Fruit fly (Drosophila melanogaster) whole organism, embryonic: Measurements from ENCODE around the gene CG44044.

Source experiments
- Aef1 ChIP-seq: fragments of 200-800 bp; sonication (Bioruptor generic); IDR thresholded peaks from 3 replicates; pipeline ENCODE4 v1.3.6; 2022; ENCODE audit warnings: missing biosample characterization, missing genetic modification characterization
- Asciz ChIP-seq: fragments of 200-800 bp; sonication (Bioruptor generic); optimal IDR thresholded peaks from 2 replicates; lab custom pipeline; 2017; ENCODE audit warnings: missing biosample characterization, mild to moderate bottlenecking, missing genetic modification characterization, missing genetic modification reagents
- Bgb ChIP-seq: fragments of 200-800 bp; sonication (Bioruptor generic); IDR thresholded peaks from 2 replicates; pipeline ENCODE4 v1.3.6; 2022; ENCODE audit warnings: missing biosample characterization, missing genetic modification characterization; ENCODE audit not compliant: partially characterized antibody
- CG10979 ChIP-seq: fragments of 200-800 bp; sonication (Bioruptor generic); optimal IDR thresholded peaks from 2 replicates; lab custom pipeline; 2018; ENCODE audit warnings: missing biosample characterization, mild to moderate bottlenecking, missing genetic modification characterization, moderate library complexity
- CG12236 ChIP-seq: fragments of 200-800 bp; sonication (Bioruptor generic); optimal IDR thresholded peaks from 2 replicates; lab custom pipeline; 2016; ENCODE audit warnings: missing biosample characterization, missing genetic modification characterization
- CG12391 ChIP-seq: fragments of 200-800 bp; sonication (Bioruptor generic); optimal IDR thresholded peaks from 3 replicates; lab custom pipeline; 2018; ENCODE audit warnings: missing biosample characterization, mild to moderate bottlenecking, missing genetic modification characterization, moderate library complexity
- CG12769 ChIP-seq: fragments of 200-800 bp; sonication (Bioruptor generic); optimal IDR thresholded peaks from 2 replicates; lab custom pipeline; 2019; ENCODE audit warnings: missing biosample characterization, mild to moderate bottlenecking, missing genetic modification characterization, moderate library complexity
- CG14860 ChIP-seq: fragments of 200-800 bp; sonication (Bioruptor generic); IDR thresholded peaks from 3 replicates; pipeline ENCODE4 v1.3.6; 2022; ENCODE audit warnings: missing biosample characterization, missing genetic modification characterization; ENCODE audit not compliant: partially characterized antibody
- CG1529 ChIP-seq: fragments of 200-800 bp; sonication (Bioruptor generic); optimal IDR thresholded peaks from 3 replicates; lab custom pipeline; 2018; ENCODE audit warnings: missing biosample characterization, missing genetic modification characterization
- CG15601 ChIP-seq: fragments of 200-800 bp; sonication (Bioruptor generic); optimal IDR thresholded peaks from 3 replicates; lab custom pipeline; 2019; ENCODE audit warnings: missing biosample characterization, mild to moderate bottlenecking, missing genetic modification characterization, moderate library complexity
- CG17328 ChIP-seq: fragments of 200-800 bp; sonication (Bioruptor generic); IDR thresholded peaks from 2 replicates; pipeline ENCODE4 v1.3.6; 2022; ENCODE audit warnings: missing biosample characterization, missing genetic modification characterization
- CG17568 ChIP-seq: fragments of 200-800 bp; sonication (Bioruptor generic); optimal IDR thresholded peaks from 2 replicates; lab custom pipeline; 2018; ENCODE audit warnings: missing biosample characterization, mild to moderate bottlenecking, missing genetic modification characterization, moderate library complexity
- CG17612 ChIP-seq: fragments of 200-800 bp; sonication (Bioruptor generic); IDR thresholded peaks from 2 replicates; pipeline ENCODE4 v1.3.6; 2022; ENCODE audit warnings: missing biosample characterization, missing genetic modification characterization
- CG17912 ChIP-seq: fragments of 200-800 bp; sonication (Bioruptor generic); optimal IDR thresholded peaks from 2 replicates; lab custom pipeline; 2018; ENCODE audit warnings: missing biosample characterization, mild to moderate bottlenecking, missing genetic modification characterization
- CG18262 ChIP-seq: fragments of 200-800 bp; optimal IDR thresholded peaks from 3 replicates; lab custom pipeline; 2019; ENCODE audit warnings: missing biosample characterization, mild to moderate bottlenecking, missing genetic modification characterization, moderate library complexity
- CG18476 ChIP-seq: fragments of 200-800 bp; sonication (Bioruptor generic); optimal IDR thresholded peaks from 2 replicates; lab custom pipeline; 2016; ENCODE audit warnings: missing biosample characterization, mild to moderate bottlenecking, missing genetic modification characterization
- CG2875 ChIP-seq: fragments of 200-800 bp; sonication (Bioruptor generic); optimal IDR thresholded peaks from 2 replicates; lab custom pipeline; 2017; ENCODE audit warnings: missing biosample characterization, mild to moderate bottlenecking, missing genetic modification characterization, missing genetic modification reagents
- CG33213 ChIP-seq: fragments of 200-800 bp; sonication (Bioruptor generic); optimal IDR thresholded peaks from 3 replicates; lab custom pipeline; 2016; ENCODE audit warnings: missing biosample characterization, missing genetic modification characterization
- CG3838 ChIP-seq: fragments of 200-800 bp; sonication (Bioruptor generic); optimal IDR thresholded peaks from 3 replicates; lab custom pipeline; 2016; ENCODE audit warnings: missing biosample characterization, missing genetic modification characterization
- CG3847 ChIP-seq: fragments of 200-800 bp; sonication (Bioruptor generic); IDR thresholded peaks from 2 replicates; pipeline ENCODE4 v1.3.6; 2022; ENCODE audit warnings: missing biosample characterization, missing genetic modification characterization
- CG4820 ChIP-seq: fragments of 200-800 bp; sonication (Bioruptor generic); optimal IDR thresholded peaks from 3 replicates; lab custom pipeline; 2016; ENCODE audit warnings: missing biosample characterization, missing genetic modification characterization
- CG6683 ChIP-seq: fragments of 200-800 bp; sonication (Bioruptor generic); optimal IDR thresholded peaks from 2 replicates; lab custom pipeline; 2017; ENCODE audit warnings: missing biosample characterization, mild to moderate bottlenecking, missing genetic modification characterization, missing genetic modification reagents
- CG7556 ChIP-seq: fragments of 200-800 bp; sonication (Bioruptor generic); optimal IDR thresholded peaks from 2 replicates; lab custom pipeline; 2017; ENCODE audit warnings: missing biosample characterization, mild to moderate bottlenecking, missing genetic modification characterization
- CoRest ChIP-seq: fragments of 200-800 bp; sonication (Bioruptor generic); optimal IDR thresholded peaks from 3 replicates; lab custom pipeline; 2018; ENCODE audit warnings: missing biosample characterization, mild to moderate bottlenecking, missing genetic modification characterization, moderate library complexity
- Dip3 ChIP-seq: fragments of 200-800 bp; sonication (Bioruptor generic); optimal IDR thresholded peaks from 3 replicates; lab custom pipeline; 2016; ENCODE audit warnings: missing biosample characterization, missing genetic modification characterization
- Fer1 ChIP-seq: fragments of 200-800 bp; sonication (Bioruptor generic); optimal IDR thresholded peaks from 2 replicates; lab custom pipeline; 2017; ENCODE audit warnings: missing biosample characterization, mild to moderate bottlenecking, missing genetic modification characterization
- GATAe ChIP-seq: fragments of 200-800 bp; sonication (Bioruptor generic); conservative IDR thresholded peaks from 2 replicates; pipeline ENCODE4 v1.3.6; 2022; ENCODE audit warnings: missing biosample characterization, missing genetic modification characterization
- Hr39 ChIP-seq: fragments of >200 bp; optimal IDR thresholded peaks from 2 replicates; lab custom pipeline; 2017
- Nf-YA ChIP-seq: fragments of 200-800 bp; sonication (Bioruptor generic); IDR thresholded peaks from 2 replicates; pipeline ENCODE4 v1.3.6; 2022; ENCODE audit warnings: missing biosample characterization, missing genetic modification characterization
- Nf-YC ChIP-seq: fragments of 200-800 bp; optimal IDR thresholded peaks from 3 replicates; lab custom pipeline; 2019; ENCODE audit warnings: missing biosample characterization, mild to moderate bottlenecking, missing genetic modification characterization, moderate library complexity
- PHDP ChIP-seq: fragments of 200-800 bp; sonication (Bioruptor generic); optimal IDR thresholded peaks from 3 replicates; lab custom pipeline; 2018; ENCODE audit warnings: missing biosample characterization, mild to moderate bottlenecking, missing genetic modification characterization, moderate library complexity
- Ravus ChIP-seq: fragments of 200-800 bp; sonication (Bioruptor generic); IDR thresholded peaks from 2 replicates; pipeline ENCODE4 v1.3.6; 2022; ENCODE audit warnings: missing biosample characterization, missing genetic modification characterization
- Sin3A ChIP-seq: fragments of >200 bp; optimal IDR thresholded peaks from 2 replicates; lab custom pipeline; 2018
- Sox100B ChIP-seq: fragments of 200-800 bp; sonication (Bioruptor generic); optimal IDR thresholded peaks from 3 replicates; lab custom pipeline; 2018; ENCODE audit warnings: missing biosample characterization, mild to moderate bottlenecking, missing genetic modification characterization
- Taf1 ChIP-seq: fragments of 200-800 bp; sonication (Bioruptor generic); IDR thresholded peaks from 2 replicates; pipeline ENCODE4 v1.3.6; 2022; ENCODE audit warnings: missing biosample characterization, missing genetic modification characterization
- bab2 ChIP-seq: fragments of 200-800 bp; sonication (Bioruptor generic); optimal IDR thresholded peaks from 2 replicates; lab custom pipeline; 2016; ENCODE audit warnings: missing biosample characterization, missing genetic modification characterization
- cas ChIP-seq: fragments of 200-800 bp; sonication (Bioruptor generic); IDR thresholded peaks from 2 replicates; pipeline ENCODE4 v1.3.6; 2022; ENCODE audit warnings: missing biosample characterization, missing genetic modification characterization
- chif ChIP-seq, 2 experiments: fragments of 200-800 bp; sonication (Bioruptor generic); optimal IDR thresholded peaks; 3 replicates each; lab custom pipeline; 2016; ENCODE audit warnings: missing biosample characterization in 2 of 2, missing genetic modification characterization in 2 of 2
- chm ChIP-seq: fragments of 200-800 bp; sonication (Bioruptor generic); IDR thresholded peaks from 2 replicates; pipeline ENCODE4 v1.3.6; 2022; ENCODE audit warnings: missing biosample characterization, missing genetic modification characterization
- ci ChIP-seq: fragments of 200-800 bp; sonication (Bioruptor generic); IDR thresholded peaks from 3 replicates; pipeline ENCODE4 v1.3.6; 2022; ENCODE audit warnings: missing biosample characterization, missing genetic modification characterization
- dmrt11E ChIP-seq: fragments of 200-800 bp; sonication (Bioruptor generic); optimal IDR thresholded peaks from 3 replicates; lab custom pipeline; 2018; ENCODE audit warnings: missing biosample characterization, mild to moderate bottlenecking, missing genetic modification characterization, moderate library complexity
- eve ChIP-seq, 2 experiments: fragments of >200 bp; optimal IDR thresholded peaks; 2 replicates each; lab custom pipeline; 2017; ENCODE audit warnings: missing biosample characterization in 2 of 2, missing genetic modification characterization in 2 of 2
- fd3F ChIP-seq: fragments of 200-800 bp; sonication (Bioruptor generic); optimal IDR thresholded peaks from 2 replicates; lab custom pipeline; 2018; ENCODE audit warnings: missing biosample characterization, mild to moderate bottlenecking, missing genetic modification characterization, moderate library complexity
- gcm2 ChIP-seq: fragments of 200-800 bp; sonication (Bioruptor generic); optimal IDR thresholded peaks from 2 replicates; lab custom pipeline; 2016; ENCODE audit warnings: missing biosample characterization, missing genetic modification characterization
- pzg ChIP-seq: fragments of 200-800 bp; sonication (Bioruptor generic); optimal IDR thresholded peaks from 3 replicates; lab custom pipeline; 2018; ENCODE audit warnings: missing biosample characterization, mild to moderate bottlenecking, missing genetic modification characterization, moderate library complexity
- rib ChIP-seq: fragments of 200-800 bp; sonication (Bioruptor generic); IDR thresholded peaks from 2 replicates; pipeline ENCODE4 v1.3.6; 2022; ENCODE audit warnings: missing biosample characterization, missing genetic modification characterization
- seq ChIP-seq: fragments of 200-800 bp; sonication (Bioruptor generic); IDR thresholded peaks from 2 replicates; pipeline ENCODE4 v1.3.6; 2022; ENCODE audit warnings: missing biosample characterization, missing genetic modification characterization
- so ChIP-seq: fragments of 200-800 bp; sonication (Bioruptor generic); IDR thresholded peaks from 3 replicates; pipeline ENCODE4 v1.3.6; 2022; ENCODE audit warnings: missing biosample characterization, missing genetic modification characterization
- sqz ChIP-seq: fragments of 200-800 bp; sonication (Bioruptor generic); optimal IDR thresholded peaks from 3 replicates; lab custom pipeline; 2018; ENCODE audit warnings: missing biosample characterization, mild to moderate bottlenecking, missing genetic modification characterization
- tin ChIP-seq: fragments of 200-800 bp; sonication (Bioruptor generic); optimal IDR thresholded peaks from 3 replicates; lab custom pipeline; 2016; ENCODE audit warnings: missing biosample characterization, missing genetic modification characterization
- z ChIP-seq: fragments of 200-800 bp; sonication (Bioruptor generic); IDR thresholded peaks from 3 replicates; pipeline ENCODE4 v1.3.6; 2022; ENCODE audit warnings: missing biosample characterization, missing genetic modification characterization

CG44044 gene

dm6 chr3R:16282080-16282690 lies 39.5 kb upstream of the CG44044 start (continued):
- TF ChIP-seq CG10979 (tag; lab: Kevin White, UChicago) (peak; percentile 11), Sin3A (lab: Kevin White, UChicago) (no peak), CG4820 (peak; percentile 11), CG12769 (tag; lab: Kevin White, UChicago) (no peak), CG3838 (GFP tag; lab: Kevin White, UChicago) (peak; percentile 24), fd3F (GFP tag; lab: Kevin White, UChicago) (no peak), dmrt11E (peak; percentile 4), so (GFP tag; lab: Robert Waterston, UW) (0 out of 3 replicates have a peak, but pooled peaks have one; percentile 14), CG1529 (GFP tag; lab: Kevin White, UChicago) (no peak), Hr39 (no peak), Nf-YA (GFP tag; lab: Robert Waterston, UW) (no peak), Aef1 (GFP tag; lab: Robert Waterston, UW) (no peak), tin (GFP tag; lab: Kevin White, UChicago) (no peak), gcm2 (no peak), seq (no peak), CG12236 (no peak), eve (GFP tag; optimal IDR thresholded peaks at IDR 0.05; lab: Kevin White, UChicago) (no peak), cas (GFP tag; lab: Robert Waterston, UW) (no peak), PHDP (tag; lab: Kevin White, UChicago) (no peak), CG7556 (no peak), GATAe (GFP tag; lab: Robert Waterston, UW) (no peak), CG6683 (GFP tag; lab: Kevin White, UChicago) (no peak), Sox100B (GFP tag; lab: Kevin White, UChicago) (peak; percentile 27), Asciz (GFP tag; lab: Kevin White, UChicago) (no peak), rib (GFP tag; lab: Robert Waterston, UW) (0 out of 2 replicates have a peak, but pooled peaks have one; percentile 31), chif (GFP tag; optimal IDR thresholded peaks at IDR 0.05; lab: Kevin White, UChicago) (no peak), CoRest (tag; lab: Kevin White, UChicago) (no peak), pzg (GFP tag; lab: Kevin White, UChicago) (no peak), CG33213 (no peak), z (peak; percentile 66; the same call in 2 of the 3 replicates), sqz (GFP tag; lab: Kevin White, UChicago) (peak; percentile 76), CG18262 (tag; lab: Kevin White, UChicago) (no peak), CG17328 (GFP tag; lab: Robert Waterston, UW) (no peak), CG17612 (GFP tag; lab: Robert Waterston, UW) (no peak), Fer1 (GFP tag; lab: Kevin White, UChicago) (no peak), bab2 (GFP tag; lab: Kevin White, UChicago) (no peak), CG18476 (GFP tag; lab: Kevin White, UChicago) (peak; percentile 1), Dip3 (GFP tag; lab: Kevin White, UChicago) (no peak), ci (GFP tag; lab: Robert Waterston, UW) (peak; percentile 43; the same call in 1 of the 3 replicates), Nf-YC (no peak), CG12391 (tag; lab: Kevin White, UChicago) (no peak), Bgb (GFP tag; lab: Robert Waterston, UW) (no peak), CG15601 (no peak), Ravus (GFP tag; lab: Robert Waterston, UW) (no peak), CG17912 (peak; percentile 2), CG17568 (GFP tag; lab: Kevin White, UChicago) (no peak), Taf1 (GFP tag; lab: Robert Waterston, UW) (no peak), CG14860 (GFP tag; lab: Robert Waterston, UW) (no peak), chm (no peak), CG2875 (no peak), CG3847 (no peak)
